Fruit fly (Drosophila melanogaster): Measurements from ENCODE around the gene dnk.

DNA sequence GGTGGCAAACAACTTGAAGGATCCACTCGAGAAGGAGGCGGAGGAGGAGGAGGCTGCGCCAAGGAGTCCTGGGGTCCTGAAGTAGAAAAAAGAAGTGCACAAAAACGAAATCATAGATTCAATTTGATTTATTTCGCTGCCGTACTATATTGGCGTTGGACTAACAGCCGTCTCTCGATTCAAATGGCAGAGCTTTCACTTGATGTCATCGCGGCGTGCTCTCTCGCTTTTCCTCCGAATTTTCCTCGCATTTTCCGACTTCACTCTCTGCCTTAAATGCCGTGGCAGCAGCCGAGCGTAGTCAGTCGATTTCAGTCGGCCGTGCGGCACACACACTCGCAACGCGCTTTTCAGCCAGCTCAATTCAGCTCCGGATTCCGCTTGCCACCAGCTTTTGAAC, 30.9 kb upstream of the dnk start, which contains the start of gene CG43732:
- no peak for TF ChIP-seq usp (GFP tag; optimal IDR thresholded peaks at IDR 0.05)
- no peak for TF ChIP-seq CG8478 (optimal IDR thresholded peaks at IDR 0.05)
- TF ChIP-seq EcR (GFP tag; optimal IDR thresholded peaks at IDR 0.05), result no peak
- no peak for TF ChIP-seq Dll (optimal IDR thresholded peaks at IDR 0.05)
